In genomic region chrX:11987900-11988364, ce11 we compare ENCODE assay signal across 2 worm cellular contexts.
A peak's percentile ranks its signal among the peaks of the same experiment; 100 is the strongest.
TF ChIP-seq lines count a peak whose summit lies in the region.

Gene C49F5.6, plus strand, starts transcription at chrX:11988314.

TF ChIP-seq in whole organism, L1 larva, 84 proteins besides CTCF, POLR2A, EP300 and RAD21:
- TF ChIP-seq dpl-1 (GFP tag; optimal IDR thresholded peaks at IDR 0.05; lab: Kevin White, UChicago) (peak in 1 of 3 experiments; percentile 41), C16A3.4 (tag; optimal IDR thresholded peaks at IDR 0.05; lab: Kevin White, UChicago) (no peak), rnt-1 (tag; optimal IDR thresholded peaks at IDR 0.05; lab: Kevin White, UChicago) (peak; percentile 15), fkh-4 (tag; optimal IDR thresholded peaks at IDR 0.05; lab: Kevin White, UChicago; ENCODE audit: borderline replicate concordance) (no peak), C34B4.2 (tag; optimal IDR thresholded peaks at IDR 0.05; lab: Kevin White, UChicago) (no peak), dsc-1 (tag; optimal IDR thresholded peaks at IDR 0.05; lab: Kevin White, UChicago) (peak; percentile 47), efl-1 (optimal IDR thresholded peaks at IDR 0.05; lab: Kevin White, UChicago) (peak; percentile 37 to 56), efl-1 (GFP tag; optimal IDR thresholded peaks at IDR 0.05 in 1 of 2; lab: Kevin White, UChicago) (peak; percentile 28 to 33), nhr-12 (tag; optimal IDR thresholded peaks at IDR 0.05; lab: Kevin White, UChicago) (no peak), Y116A8C.19 (tag; optimal IDR thresholded peaks at IDR 0.05; lab: Kevin White, UChicago; ENCODE audit: borderline replicate concordance) (no peak)
TF ChIP-seq in whole organism, L1 larva: peak in this region for 4.

TF ChIP-seq in whole organism, young adult, 124 proteins besides CTCF, POLR2A, EP300 and RAD21:
- TF ChIP-seq hlh-12 (tag; optimal IDR thresholded peaks at IDR 0.05; lab: Kevin White, UChicago) (no peak), madf-8 (GFP tag; conservative IDR thresholded peaks at IDR 0.05; lab: Robert Waterston, UW) (0 out of 2 replicates have a peak, but pooled peaks have one; percentile 31), attf-5 (GFP tag; optimal IDR thresholded peaks at IDR 0.05; lab: Kevin White, UChicago) (no peak), aptf-2 (GFP tag; conservative IDR thresholded peaks at IDR 0.05; lab: Robert Waterston, UW) (peak; percentile 76), madf-3 (GFP tag; IDR thresholded peaks at IDR 0.05; lab: Robert Waterston, UW) (0 out of 2 replicates have a peak, but pooled peaks have one; percentile 44), madf-6 (GFP tag; IDR thresholded peaks at IDR 0.05; lab: Robert Waterston, UW) (peak; percentile 79), efl-1 (GFP tag; optimal IDR thresholded peaks at IDR 0.05; lab: Kevin White, UChicago) (peak; percentile 89)

Comparison
In these comparisons a context has a peak if more than half of its experiments do, and no peak if none do; other contexts are left out.
1. Of the 8 proteins assayed by ChIP-seq in both whole organism, young adult and whole organism, L1 larva: peak only in whole organism, young adult: none; only in whole organism, L1 larva: none; in both: efl-1; in neither: 6; mixed calls (peak in some experiments, not most) for 1.